Worm (Caenorhabditis elegans) whole organism, L4 larva: Measurements from ENCODE around the gene cdh-9.

ENCODE experiments used
- ceh-20 ChIP-seq: fragments of 200-800 bp; sonication (Bioruptor generic); IDR thresholded peaks from 2 replicates; pipeline ENCODE4 v1.3.6; 2022; ENCODE audit warnings: missing genetic modification reagents, missing genetic modification characterization, missing compliant biosample characterization
- zag-1 ChIP-seq: fragments of 150-350 bp; optimal IDR thresholded peaks from 2 replicates; lab custom pipeline; 2014; ENCODE audit warnings: missing biosample characterization, missing genetic modification characterization

DNA sequence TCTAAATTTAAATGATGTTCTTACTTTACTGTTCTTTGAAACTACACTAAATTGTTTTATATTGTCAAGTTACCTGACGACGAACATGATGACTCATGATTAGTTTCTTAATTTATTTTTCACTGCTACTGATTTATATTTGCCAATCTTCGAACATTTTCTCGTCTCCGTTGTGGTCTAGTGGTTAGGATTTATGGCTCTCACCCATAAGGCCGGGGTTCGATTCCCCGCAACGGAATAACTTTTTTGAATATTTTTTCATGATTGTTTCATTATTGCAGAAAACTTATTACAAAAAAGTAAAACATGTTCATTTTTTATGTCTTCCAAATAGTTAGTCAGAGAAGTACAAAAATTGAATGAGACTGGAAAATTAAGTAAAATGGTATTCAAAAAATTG is 36.3 kb upstream of the cdh-9 start:
- no peak for TF ChIP-seq ceh-20 (GFP tag; lab: Robert Waterston, UW)
- no peak for TF ChIP-seq zag-1
